Fruit fly (Drosophila melanogaster): ENCODE data around the gene bur.

Gene bur

DNA sequence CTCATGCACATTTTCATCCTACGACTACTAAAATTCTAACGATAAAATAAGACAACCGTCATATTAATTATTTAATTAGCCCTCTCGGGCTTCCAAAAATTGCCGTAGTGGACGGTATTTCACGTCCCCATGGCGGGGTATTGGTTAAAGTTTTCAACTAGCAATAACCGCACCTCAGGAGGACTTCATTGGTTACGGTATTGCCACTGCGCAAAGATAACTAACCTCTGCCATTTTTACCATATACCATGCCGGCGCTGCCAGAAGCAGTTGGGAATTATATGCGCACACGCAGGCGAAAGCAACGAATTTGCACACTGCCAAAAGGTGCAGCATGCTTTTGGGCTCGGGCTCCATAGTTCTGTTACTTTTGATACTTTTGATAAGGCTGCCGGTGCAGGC, 35.5 kb upstream of the bur start (continued):
- peak; percentile 22 for TF ChIP-seq B-H2 (GFP tag; optimal IDR thresholded peaks at IDR 0.05)
- peak; percentile 49; the same call in 1 of the 3 replicates for TF ChIP-seq CG7963 (GFP tag; IDR thresholded peaks at IDR 0.05; ENCODE audit: partially characterized antibody)
- TF ChIP-seq tna (GFP tag; IDR thresholded peaks at IDR 0.05; ENCODE audit: partially characterized antibody) = 0 out of 2 replicates have a peak, but pooled peaks have one; percentile 45
- TF ChIP-seq yki (optimal IDR thresholded peaks at IDR 0.05) = no peak
- TF ChIP-seq z (GFP tag; IDR thresholded peaks at IDR 0.05) = no peak
- peak; percentile 50 for TF ChIP-seq CG7839 (tag; optimal IDR thresholded peaks at IDR 0.05)
- peak; percentile 94 for TF ChIP-seq Med (GFP tag)
- TF ChIP-seq usp (GFP tag; optimal IDR thresholded peaks at IDR 0.05) = no peak
- TF ChIP-seq fd96Cb (tag; optimal IDR thresholded peaks at IDR 0.05) = peak; percentile 40
- 0 out of 2 replicates have a peak, but pooled peaks have one; percentile 26 for TF ChIP-seq CG16779 (GFP tag; IDR thresholded peaks at IDR 0.05)
- TF ChIP-seq lilli (GFP tag; optimal IDR thresholded peaks at IDR 0.05) = peak; percentile 81
- no peak for TF ChIP-seq BEAF-32 (GFP tag; optimal IDR thresholded peaks at IDR 0.05)
- TF ChIP-seq Dek (tag; optimal IDR thresholded peaks at IDR 0.05) = peak; percentile 36
- peak; percentile 19 for TF ChIP-seq CG15601 (tag; optimal IDR thresholded peaks at IDR 0.05)
- TF ChIP-seq gsb (GFP tag; IDR thresholded peaks at IDR 0.05) = no peak
- peak; percentile 42; the same call in 1 of the 2 replicates for TF ChIP-seq Rfx (GFP tag; IDR thresholded peaks at IDR 0.05)
- peak; percentile 12 for TF ChIP-seq gsb-n (tag; optimal IDR thresholded peaks at IDR 0.05)
- peak; percentile 55 for TF ChIP-seq Dbx (GFP tag; IDR thresholded peaks at IDR 0.05)
- TF ChIP-seq CG34224 (GFP tag; IDR thresholded peaks at IDR 0.05; ENCODE audit: partially characterized antibody) = 0 out of 3 replicates have a peak, but pooled peaks have one; percentile 37
- TF ChIP-seq sens (GFP tag) = peak; percentile 75
- TF ChIP-seq ems (GFP tag; optimal IDR thresholded peaks at IDR 0.05) = peak; percentile 48
- peak; percentile 89 for TF ChIP-seq Ets65A (GFP tag)
- no peak for TF ChIP-seq unpg (GFP tag; optimal IDR thresholded peaks at IDR 0.05)

DNA sequence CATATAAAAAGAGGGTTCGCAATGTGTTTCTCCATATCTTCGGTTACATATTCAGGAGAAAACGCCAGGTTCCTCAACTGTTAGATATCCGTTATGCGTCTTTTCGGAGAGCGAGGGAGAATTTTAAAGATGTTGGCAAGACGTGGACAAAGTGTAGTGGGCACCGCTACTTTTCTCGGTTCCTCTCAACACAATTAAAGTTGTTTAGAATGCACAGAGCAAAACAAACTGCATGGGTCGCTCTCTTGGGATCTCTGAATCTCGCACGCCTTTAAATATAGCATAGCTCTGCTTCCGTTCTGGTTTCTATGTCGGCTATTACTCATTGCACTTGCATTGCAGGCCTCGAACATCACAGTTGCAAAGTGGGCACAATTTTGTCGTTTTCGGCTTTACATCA, 26.7 kb upstream of the bur start, which contains the start of gene clumsy:
clumsy (plus strand) TSS at position 301 of the 400 bp plus-strand sequence.
- TF ChIP-seq Sox100B (GFP tag; optimal IDR thresholded peaks at IDR 0.05) = no peak
- TF ChIP-seq fd3F (GFP tag; optimal IDR thresholded peaks at IDR 0.05) = no peak
- TF ChIP-seq CG2199 (GFP tag; IDR thresholded peaks at IDR 0.05) = peak; percentile 23; the same call in 1 of the 3 replicates

DNA sequence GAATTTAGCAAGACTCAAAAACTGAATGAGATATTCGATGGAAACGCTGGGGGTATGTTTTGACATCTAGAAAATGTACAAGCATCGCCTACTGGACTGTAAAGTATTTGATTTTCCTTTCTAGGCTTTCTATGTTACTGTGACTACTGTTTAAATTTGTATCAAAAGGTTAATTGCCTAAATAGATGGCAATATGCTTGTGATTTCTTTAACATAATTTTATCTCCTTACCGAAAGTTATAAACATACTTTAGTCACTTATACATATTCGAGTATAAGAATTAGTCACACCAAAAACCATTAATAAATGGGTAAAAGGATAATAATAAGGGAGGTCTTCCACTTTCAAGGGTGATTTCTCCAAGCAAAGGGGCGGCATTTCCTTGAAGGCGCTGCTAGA, 23.2 kb upstream of the bur start, which contains the start of gene CG31988:
CG31988 (minus strand) TSS at position 101 of the 400 bp plus-strand sequence.
- TF ChIP-seq Ptx1 (GFP tag; IDR thresholded peaks at IDR 0.05) (no peak), CG1233 (GFP tag; optimal IDR thresholded peaks at IDR 0.05) (no peak), CG18262 (tag; optimal IDR thresholded peaks at IDR 0.05) (no peak), ken (GFP tag; IDR thresholded peaks at IDR 0.05) (no peak), CG11093 (GFP tag; IDR thresholded peaks at IDR 0.05) (no peak), CG34422 (GFP tag; IDR thresholded peaks at IDR 0.05) (no peak), CG13894 (tag; optimal IDR thresholded peaks at IDR 0.05) (no peak), NFAT (GFP tag; IDR thresholded peaks at IDR 0.05) (no peak), dmrt11E (tag; optimal IDR thresholded peaks at IDR 0.05) (no peak), tgo (GFP tag; IDR thresholded peaks at IDR 0.05) (no peak), CHES-1-like (GFP tag; optimal IDR thresholded peaks at IDR 0.05) (no peak), chinmo (GFP tag; IDR thresholded peaks at IDR 0.05; ENCODE audit: partially characterized antibody) (no peak), Chrac-16 (GFP tag; optimal IDR thresholded peaks at IDR 0.05) (no peak), CG11085 (GFP tag; IDR thresholded peaks at IDR 0.05) (no peak), Myb (GFP tag; optimal IDR thresholded peaks at IDR 0.05) (no peak), CG12236 (GFP tag; optimal IDR thresholded peaks at IDR 0.05) (no peak), sens-2 (GFP tag; IDR thresholded peaks at IDR 0.05) (no peak), CG18599 (GFP tag; optimal IDR thresholded peaks at IDR 0.05) (no peak), Bdp1 (GFP tag; optimal IDR thresholded peaks at IDR 0.05) (no peak)

All from whole organism, embryonic.